Worm (Caenorhabditis elegans): ENCODE data around the gene gpcp-1.
A peak's percentile ranks its signal among the peaks of the same experiment; 100 is the strongest.

The gpcp-1 gene

DNA sequence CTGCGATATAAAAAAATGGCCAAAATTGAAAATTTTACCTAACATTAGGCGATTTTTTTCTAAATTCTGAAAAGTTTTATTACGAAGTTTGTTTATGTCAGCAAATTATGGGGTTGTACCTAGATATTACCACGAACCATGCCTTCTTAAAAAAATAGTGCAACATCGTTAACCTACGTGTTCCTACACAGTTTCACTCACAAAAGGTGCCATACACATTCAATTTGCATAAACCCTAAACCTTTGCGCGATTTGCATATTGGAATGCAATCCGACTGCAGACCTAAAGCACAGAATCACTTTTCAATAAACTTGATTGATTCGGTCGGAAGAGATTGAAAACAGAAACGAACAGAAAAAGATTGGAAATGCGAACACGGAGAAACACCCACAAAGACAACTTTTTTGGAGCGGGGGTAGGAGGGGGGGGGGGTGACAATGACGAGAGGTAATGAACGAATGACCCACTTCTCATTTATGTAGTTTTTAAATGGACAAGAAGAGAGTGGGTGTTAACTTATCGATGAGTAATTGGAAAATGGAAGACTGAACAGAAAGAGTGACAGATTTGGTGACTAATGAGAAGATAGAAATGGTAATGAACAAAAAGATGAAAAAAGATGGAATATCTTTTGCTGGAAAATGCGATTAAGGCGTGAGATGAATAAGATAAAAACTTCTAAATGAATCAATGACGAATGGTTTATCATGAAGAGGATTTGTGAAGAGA lies 45.8 kb upstream of the gpcp-1 start:
- no peak for TF ChIP-seq egl-27 (tag; optimal IDR thresholded peaks at IDR 0.05)
- peak in 1 of 3 experiments; percentile 5 for TF ChIP-seq elt-3 (tag; optimal IDR thresholded peaks at IDR 0.05)
- TF ChIP-seq elt-2 (tag; optimal IDR thresholded peaks at IDR 0.05): no peak
- TF ChIP-seq R02D3.7 (tag; optimal IDR thresholded peaks at IDR 0.05): no peak
- TF ChIP-seq nhr-12 (tag; optimal IDR thresholded peaks at IDR 0.05): no peak
- TF ChIP-seq elt-1 (tag; optimal IDR thresholded peaks at IDR 0.05): peak; percentile 38
- TF ChIP-seq unc-39 (tag; optimal IDR thresholded peaks at IDR 0.05): no peak
- TF ChIP-seq pqm-1 (tag; optimal IDR thresholded peaks at IDR 0.05): peak; percentile 7
- TF ChIP-seq nhr-11 (tag; optimal IDR thresholded peaks at IDR 0.05): no peak
- TF ChIP-seq ceh-16 (tag; optimal IDR thresholded peaks at IDR 0.05): no peak
- TF ChIP-seq nhr-25 (tag; optimal IDR thresholded peaks at IDR 0.05): peak; percentile 28
- peak; percentile 85 for TF ChIP-seq nhr-23 (tag; optimal IDR thresholded peaks at IDR 0.05)
- TF ChIP-seq ceh-9 (tag; optimal IDR thresholded peaks at IDR 0.05): no peak
- no peak for TF ChIP-seq zag-1 (tag; optimal IDR thresholded peaks at IDR 0.05)
- TF ChIP-seq lsy-12 (tag; optimal IDR thresholded peaks at IDR 0.05): no peak
- peak; percentile 59 for TF ChIP-seq egl-5 (tag; optimal IDR thresholded peaks at IDR 0.05)
- TF ChIP-seq nfya-1 (tag; optimal IDR thresholded peaks at IDR 0.05; ENCODE audit: insufficient read depth): no peak
- TF ChIP-seq ztf-4 (tag; optimal IDR thresholded peaks at IDR 0.05): no peak

ce11 chrX:3155111-3155843 lies 44.8 kb upstream of the gpcp-1 start:
- no peak for TF ChIP-seq lin-39 (tag; optimal IDR thresholded peaks at IDR 0.05)
- TF ChIP-seq elt-2 (tag; optimal IDR thresholded peaks at IDR 0.05): peak; percentile 53
- peak; percentile 54 for TF ChIP-seq nhr-25 (tag; optimal IDR thresholded peaks at IDR 0.05)
- peak; percentile 45 for TF ChIP-seq jun-1 (tag; optimal IDR thresholded peaks at IDR 0.05)
- TF ChIP-seq ceh-9 (tag; optimal IDR thresholded peaks at IDR 0.05): no peak
- TF ChIP-seq pqm-1 (tag; optimal IDR thresholded peaks at IDR 0.05): peak; percentile 23
- TF ChIP-seq nhr-67 (tag; optimal IDR thresholded peaks at IDR 0.05): no peak

DNA sequence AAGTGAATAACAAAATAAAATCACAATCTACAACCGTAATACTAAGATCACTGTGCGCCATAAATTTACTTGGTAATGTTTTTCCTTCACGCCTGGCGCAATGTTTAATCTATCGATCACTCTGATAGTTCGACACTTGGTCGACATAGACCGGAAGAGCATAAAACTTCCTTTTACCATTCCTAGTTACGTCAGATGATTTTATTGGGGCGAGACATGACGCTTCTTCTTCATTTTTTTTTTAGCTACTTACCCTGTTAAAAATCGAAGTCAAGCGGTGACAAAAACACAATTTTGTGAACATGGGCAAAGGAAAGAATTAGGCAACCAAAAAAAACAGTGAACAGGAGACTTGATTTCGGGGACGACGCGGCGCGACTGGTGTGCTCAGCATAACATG lies 44.1 kb upstream of the gpcp-1 start:
- TF ChIP-seq lin-15B (tag; optimal IDR thresholded peaks at IDR 0.05): no peak
- TF ChIP-seq R02D3.7 (tag; optimal IDR thresholded peaks at IDR 0.05): no peak
- no peak for TF ChIP-seq egl-5 (tag; optimal IDR thresholded peaks at IDR 0.05)
- peak; percentile 49 for TF ChIP-seq elt-2 (tag; optimal IDR thresholded peaks at IDR 0.05)
- TF ChIP-seq lsy-12 (tag; optimal IDR thresholded peaks at IDR 0.05): no peak

ce11 chrX:3153133-3153532 lies 42.7 kb upstream of the gpcp-1 start:
- TF ChIP-seq nhr-28 (tag; optimal IDR thresholded peaks at IDR 0.05) (no peak), pha-4 (tag; optimal IDR thresholded peaks at IDR 0.05) (peak; percentile 42), aly-2 (tag; optimal IDR thresholded peaks at IDR 0.05) (no peak), daf-12 (tag; optimal IDR thresholded peaks at IDR 0.05) (no peak), ceh-16 (tag; optimal IDR thresholded peaks at IDR 0.05) (no peak), tbx-2 (tag; optimal IDR thresholded peaks at IDR 0.05) (no peak), elt-2 (tag; optimal IDR thresholded peaks at IDR 0.05) (peak; percentile 98), nhr-43 (tag; optimal IDR thresholded peaks at IDR 0.05; ENCODE audit: poor library complexity, severe bottlenecking) (no peak), fkh-2 (tag; optimal IDR thresholded peaks at IDR 0.05) (no peak), unc-62 (GFP tag; optimal IDR thresholded peaks at IDR 0.05) (no peak), elt-1 (tag; optimal IDR thresholded peaks at IDR 0.05) (no peak), mml-1 (tag; optimal IDR thresholded peaks at IDR 0.05) (no peak), lin-15B (tag; optimal IDR thresholded peaks at IDR 0.05) (no peak), fkh-10 (GFP tag; optimal IDR thresholded peaks at IDR 0.05) (no peak), nhr-77 (tag; optimal IDR thresholded peaks at IDR 0.05) (no peak), egl-5 (tag; optimal IDR thresholded peaks at IDR 0.05) (no peak), nfya-1 (tag; optimal IDR thresholded peaks at IDR 0.05; ENCODE audit: insufficient read depth) (no peak), hmg-11 (tag; optimal IDR thresholded peaks at IDR 0.05) (no peak), mdl-1 (tag; optimal IDR thresholded peaks at IDR 0.05) (no peak), egl-27 (tag; optimal IDR thresholded peaks at IDR 0.05) (no peak), nhr-237 (tag; optimal IDR thresholded peaks at IDR 0.05) (no peak), ceh-28 (tag; optimal IDR thresholded peaks at IDR 0.05) (no peak), nhr-67 (tag; optimal IDR thresholded peaks at IDR 0.05) (no peak), jun-1 (tag; optimal IDR thresholded peaks at IDR 0.05) (peak; percentile 72), ceh-9 (tag; optimal IDR thresholded peaks at IDR 0.05) (no peak), nhr-12 (tag; optimal IDR thresholded peaks at IDR 0.05) (no peak), pqm-1 (tag; optimal IDR thresholded peaks at IDR 0.05) (peak; percentile 96), ZK546.5 (tag; optimal IDR thresholded peaks at IDR 0.05) (no peak), ztf-11 (tag; optimal IDR thresholded peaks at IDR 0.05) (no peak)

Data from whole organism, L3 larva.